Worm (Caenorhabditis elegans) whole organism, late embryonic: Measurements from ENCODE around the gene ncs-7.

Experiments used
- ama-1 ChIP-seq: fragments of 150-350 bp; optimal IDR thresholded peaks from 2 replicates; lab custom pipeline; 2014
- ceh-18 ChIP-seq: sonication (generic microtip); optimal IDR thresholded peaks from 2 replicates; lab custom pipeline; 2016; ENCODE audit warnings: missing genetic modification characterization, missing compliant biosample characterization
- elt-4 ChIP-seq: sonication (generic microtip); optimal IDR thresholded peaks from 2 replicates; lab custom pipeline; 2016; ENCODE audit warnings: missing genetic modification characterization, missing compliant biosample characterization
- fkh-10 ChIP-seq: fragments of 150-350 bp; optimal IDR thresholded peaks from 2 replicates; lab custom pipeline; 2014; ENCODE audit warnings: missing biosample characterization, missing genetic modification reagents, missing genetic modification characterization
- lim-6 ChIP-seq: sonication (generic microtip); optimal IDR thresholded peaks from 2 replicates; lab custom pipeline; 2016; ENCODE audit warnings: missing genetic modification characterization, missing compliant biosample characterization
- nfya-1 ChIP-seq: sonication (generic microtip); optimal IDR thresholded peaks from 2 replicates; lab custom pipeline; 2017; ENCODE audit warnings: missing genetic modification characterization, mild to moderate bottlenecking, missing compliant biosample characterization, antibody characterized with exemption, moderate library complexity
- nhr-11 ChIP-seq: fragments of 150-350 bp; optimal IDR thresholded peaks from 2 replicates; lab custom pipeline; 2014; ENCODE audit warnings: missing biosample characterization, missing genetic modification characterization
- pros-1 ChIP-seq: fragments of 150-350 bp; optimal IDR thresholded peaks from 2 replicates; lab custom pipeline; 2014; ENCODE audit warnings: missing biosample characterization, missing genetic modification reagents, missing genetic modification characterization
- syd-9 ChIP-seq: sonication (generic microtip); optimal IDR thresholded peaks from 2 replicates; lab custom pipeline; 2016; ENCODE audit warnings: mild to moderate bottlenecking, missing genetic modification characterization, moderate library complexity, missing compliant biosample characterization
- unc-3 ChIP-seq, 2 experiments: fragments of 200-800 bp in 1 of 2; sonication (Bioruptor generic) in 1 of 2; sonication (generic microtip) in 1 of 2; conservative IDR thresholded peaks in 1 of 2; optimal IDR thresholded peaks in 1 of 2; 2 replicates each; pipeline versions ENCODE4 v1.3.6 to Lab custom; 2016 to 2022; ENCODE audit warnings: missing compliant biosample characterization in 2 of 2, missing genetic modification characterization in 2 of 2, missing genetic modification reagents in 1 of 2

ce11 chrX:17643812-17644211 lies 29.5 kb downstream of the ncs-7 start:
- TF ChIP-seq nhr-11 (tag; lab: Kevin White, UChicago) (no peak), elt-4 (tag; lab: Kevin White, UChicago) (no peak), ceh-18 (no peak), nfya-1 (no peak), pros-1 (tag; lab: Kevin White, UChicago) (no peak), unc-3 (GFP tag; conservative IDR thresholded peaks at IDR 0.05; lab: Robert Waterston, UW) (no peak), unc-3 (tag; optimal IDR thresholded peaks at IDR 0.05; lab: Kevin White, UChicago) (no peak), lim-6 (tag; lab: Kevin White, UChicago) (no peak), ama-1 (lab: Kevin White, UChicago) (no peak), syd-9 (no peak), fkh-10 (GFP tag; lab: Kevin White, UChicago) (no peak)
